Worm (Caenorhabditis elegans): ENCODE measurements around the gene nkb-3.

The nkb-3 gene

DNA sequence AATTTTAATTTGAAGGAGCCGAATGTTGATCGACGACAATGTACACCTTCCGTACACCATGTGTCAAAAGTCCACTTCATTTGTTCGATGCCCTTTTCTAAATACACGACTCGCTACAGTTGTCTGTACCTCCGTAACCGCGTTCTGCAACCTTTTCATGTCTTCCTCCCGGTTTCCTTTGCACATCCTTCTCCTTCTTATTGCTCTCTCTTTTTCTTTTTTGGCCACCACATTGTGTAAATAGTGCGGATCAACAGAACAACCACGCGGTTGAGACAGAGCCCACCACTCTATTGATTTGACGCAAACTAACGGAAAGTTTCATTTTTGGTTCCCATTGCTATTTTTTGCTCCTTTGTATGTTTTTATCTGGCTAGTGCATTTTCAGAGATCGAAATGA is 27.0 kb downstream of the nkb-3 start:
- TF ChIP-seq dpl-1 (GFP tag; optimal IDR thresholded peaks at IDR 0.05), result no peak
- TF ChIP-seq nhr-77 (tag; optimal IDR thresholded peaks at IDR 0.05), result peak; percentile 35
- TF ChIP-seq nhr-71 (tag; optimal IDR thresholded peaks at IDR 0.05), result peak; percentile 26
- TF ChIP-seq lin-14 (GFP tag; optimal IDR thresholded peaks at IDR 0.05), result peak; percentile 52
- peak in 1 of 2 experiments; percentile 32 for TF ChIP-seq mdl-1 (tag; optimal IDR thresholded peaks at IDR 0.05)

DNA sequence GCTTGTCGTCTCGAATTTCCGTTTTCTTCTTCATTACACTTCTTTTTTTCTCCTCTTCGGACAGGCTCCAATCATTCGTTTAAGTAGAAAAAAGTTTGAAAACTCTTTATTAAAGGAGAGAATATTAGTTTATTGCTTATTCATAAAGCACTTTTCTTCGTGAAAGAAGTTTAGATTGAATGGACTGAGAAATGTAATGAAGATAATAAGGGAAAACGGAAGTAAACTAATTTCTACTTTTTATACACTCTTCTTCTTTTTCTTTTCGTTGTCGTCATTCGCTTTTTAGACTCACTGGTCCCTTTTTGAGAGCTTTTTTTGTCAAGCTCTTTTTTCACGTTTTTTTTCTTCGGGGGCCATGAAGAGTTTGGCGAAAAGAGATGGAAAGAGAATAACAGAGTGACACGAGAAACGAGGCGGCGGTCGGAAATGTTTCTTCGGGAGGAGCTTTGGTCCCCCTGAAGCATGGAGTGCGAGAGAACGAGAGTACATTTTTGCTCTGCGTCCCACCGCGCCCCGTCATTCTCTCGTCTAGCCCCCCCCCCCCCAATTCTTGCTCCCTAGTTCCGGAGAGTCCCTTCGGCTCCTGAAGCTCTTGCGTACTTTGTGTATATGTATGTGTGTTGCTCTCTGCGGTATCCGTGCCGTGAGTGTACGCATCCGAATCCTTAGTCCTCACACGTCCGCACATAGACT is 31.1 kb downstream of the nkb-3 start:
- TF ChIP-seq lin-15B (tag; optimal IDR thresholded peaks at IDR 0.05), result no peak
- peak; percentile 36 for TF ChIP-seq swsn-7 (tag; optimal IDR thresholded peaks at IDR 0.05)
- no peak for TF ChIP-seq nhr-84 (tag; optimal IDR thresholded peaks at IDR 0.05)
- no peak for TF ChIP-seq nhr-77 (tag; optimal IDR thresholded peaks at IDR 0.05)
- no peak for TF ChIP-seq vab-15 (tag; optimal IDR thresholded peaks at IDR 0.05)
- TF ChIP-seq zip-4 (GFP tag; optimal IDR thresholded peaks at IDR 0.05), result no peak
- TF ChIP-seq unc-86 (tag; optimal IDR thresholded peaks at IDR 0.05), result peak; percentile 50
- no peak for TF ChIP-seq ets-5 (GFP tag; IDR thresholded peaks at IDR 0.05)
- no peak for TF ChIP-seq unc-30 (tag; optimal IDR thresholded peaks at IDR 0.05)
- TF ChIP-seq fos-1 (tag; optimal IDR thresholded peaks at IDR 0.05), result no peak
- TF ChIP-seq nhr-12 (tag; optimal IDR thresholded peaks at IDR 0.05), result no peak
- TF ChIP-seq zag-1 (tag; optimal IDR thresholded peaks at IDR 0.05), result peak; percentile 33
- TF ChIP-seq mep-1 (tag; optimal IDR thresholded peaks at IDR 0.05), result peak; percentile 14
- TF ChIP-seq dsc-1 (tag; optimal IDR thresholded peaks at IDR 0.05), result peak; percentile 47
- TF ChIP-seq sup-37 (GFP tag; optimal IDR thresholded peaks at IDR 0.05), result no peak
- no peak for TF ChIP-seq lin-13 (GFP tag; optimal IDR thresholded peaks at IDR 0.05)
- TF ChIP-seq tlp-1 (tag; optimal IDR thresholded peaks at IDR 0.05), result no peak
- TF ChIP-seq ceh-63 (GFP tag; optimal IDR thresholded peaks at IDR 0.05), result peak; percentile 28
- TF ChIP-seq efl-3 (GFP tag; optimal IDR thresholded peaks at IDR 0.05), result no peak
- TF ChIP-seq hpl-2 (GFP tag; optimal IDR thresholded peaks at IDR 0.05), result no peak
- peak; percentile 69 for TF ChIP-seq tbx-2 (tag; optimal IDR thresholded peaks at IDR 0.05)
- no peak for TF ChIP-seq aly-2 (tag; optimal IDR thresholded peaks at IDR 0.05)
- TF ChIP-seq Y116A8C.19 (tag; optimal IDR thresholded peaks at IDR 0.05; ENCODE audit: borderline replicate concordance), result no peak
- TF ChIP-seq F16B12.6 (tag; optimal IDR thresholded peaks at IDR 0.05), result no peak
- TF ChIP-seq unc-98 (GFP tag; IDR thresholded peaks at IDR 0.05), result no peak
- no peak for TF ChIP-seq sptf-1 (tag; optimal IDR thresholded peaks at IDR 0.05)
- TF ChIP-seq hlh-17 (GFP tag; optimal IDR thresholded peaks at IDR 0.05; ENCODE audit: borderline replicate concordance), result no peak
- TF ChIP-seq pqm-1 (tag; optimal IDR thresholded peaks at IDR 0.05), result no peak
- peak; percentile 96 for TF ChIP-seq nhr-71 (tag; optimal IDR thresholded peaks at IDR 0.05)
- no peak for TF ChIP-seq ceh-88 (GFP tag; IDR thresholded peaks at IDR 0.05)
- TF ChIP-seq fkh-4 (tag; optimal IDR thresholded peaks at IDR 0.05; ENCODE audit: borderline replicate concordance), result no peak
- no peak for TF ChIP-seq xbp-1 (tag; optimal IDR thresholded peaks at IDR 0.05)
- no peak for TF ChIP-seq elt-3 (tag; optimal IDR thresholded peaks at IDR 0.05)
- no peak for TF ChIP-seq egl-27 (tag; optimal IDR thresholded peaks at IDR 0.05)
- no peak for TF ChIP-seq efl-1 (optimal IDR thresholded peaks at IDR 0.05)
- peak in 1 of 2 experiments; percentile 38 for TF ChIP-seq efl-1 (GFP tag; optimal IDR thresholded peaks at IDR 0.05 in 1 of 2)
- no peak for TF ChIP-seq snu-23 (GFP tag; optimal IDR thresholded peaks at IDR 0.05)
- no peak for TF ChIP-seq unc-130 (tag; optimal IDR thresholded peaks at IDR 0.05)
- TF ChIP-seq elt-2 (tag; optimal IDR thresholded peaks at IDR 0.05), result no peak
- peak; percentile 10 for TF ChIP-seq lin-39 (tag; optimal IDR thresholded peaks at IDR 0.05)
- TF ChIP-seq rnt-1 (tag; optimal IDR thresholded peaks at IDR 0.05), result peak; percentile 36
- no peak for TF ChIP-seq C34B4.2 (tag; optimal IDR thresholded peaks at IDR 0.05)
- TF ChIP-seq fkh-8 (tag; optimal IDR thresholded peaks at IDR 0.05), result peak; percentile 76
- TF ChIP-seq ceh-8 (GFP tag; optimal IDR thresholded peaks at IDR 0.05), result no peak
- no peak for TF ChIP-seq ceh-90 (tag; optimal IDR thresholded peaks at IDR 0.05)
- no peak for TF ChIP-seq grh-1 (GFP tag; IDR thresholded peaks at IDR 0.05)
- peak; percentile 96 for TF ChIP-seq lin-14 (GFP tag; optimal IDR thresholded peaks at IDR 0.05)
- no peak for TF ChIP-seq alr-1 (tag; optimal IDR thresholded peaks at IDR 0.05; ENCODE audit: borderline replicate concordance)
